Fruit fly (Drosophila melanogaster): ENCODE data around the gene CG43740.

CG43740 gene

dm6 chrX:10333352-10333751 is at the start of gene CG43740:
CG43740 (plus strand) TSS chrX:10333652.
- TF ChIP-seq CG8478 (optimal IDR thresholded peaks at IDR 0.05) (no peak), pan (optimal IDR thresholded peaks at IDR 0.05) (no peak), usp (GFP tag; optimal IDR thresholded peaks at IDR 0.05) (no peak), psq (optimal IDR thresholded peaks at IDR 0.05) (no peak), EcR (GFP tag; optimal IDR thresholded peaks at IDR 0.05) (no peak), Dll (optimal IDR thresholded peaks at IDR 0.05) (no peak)

DNA sequence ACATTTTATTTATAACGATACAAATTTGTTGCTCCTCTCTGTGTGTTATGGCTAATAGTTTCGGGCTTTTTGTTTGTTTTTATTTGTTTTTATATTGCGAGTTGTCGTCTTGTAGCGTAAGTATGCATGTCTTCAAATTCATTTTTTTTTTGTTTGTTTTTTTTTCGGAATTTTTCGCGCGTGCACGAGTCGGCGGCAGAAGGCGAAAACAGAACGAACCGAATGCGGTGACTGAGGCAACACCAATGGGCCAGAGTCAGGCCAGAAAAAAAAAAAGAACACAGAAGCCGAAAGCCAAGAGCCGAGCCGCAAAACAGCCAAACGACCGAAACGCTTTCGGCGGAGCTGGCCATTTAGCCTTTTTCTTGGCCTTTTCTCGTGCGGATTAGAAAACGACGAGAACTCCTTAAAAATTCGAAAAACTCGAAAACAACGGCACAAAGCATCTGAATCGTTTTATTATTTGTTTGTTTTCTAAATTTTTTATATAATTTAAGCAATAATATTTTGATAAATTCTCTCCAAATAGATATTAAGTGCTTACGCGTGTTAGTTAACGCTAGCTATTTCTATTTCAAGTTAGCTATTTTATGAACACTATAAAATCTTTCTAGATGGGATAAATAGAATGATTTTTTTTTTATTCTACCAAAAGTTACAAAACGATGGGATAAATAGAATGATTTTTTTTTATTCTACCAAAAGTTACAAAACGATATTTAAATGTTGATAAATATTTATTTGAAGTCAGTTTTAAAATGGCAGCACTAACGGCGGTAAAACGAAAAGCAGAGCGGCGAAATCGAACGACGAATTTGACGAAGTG is 43.3 kb upstream of the CG43740 start:
- TF ChIP-seq Dll (optimal IDR thresholded peaks at IDR 0.05) = no peak
- TF ChIP-seq usp (GFP tag; optimal IDR thresholded peaks at IDR 0.05) = no peak
- no peak for TF ChIP-seq pan (optimal IDR thresholded peaks at IDR 0.05)
- no peak for TF ChIP-seq CG8478 (optimal IDR thresholded peaks at IDR 0.05)
- TF ChIP-seq psq (optimal IDR thresholded peaks at IDR 0.05) = no peak
- no peak for TF ChIP-seq EcR (GFP tag; optimal IDR thresholded peaks at IDR 0.05)

- TF ChIP-seq psq (optimal IDR thresholded peaks at IDR 0.05) (no peak), usp (GFP tag; optimal IDR thresholded peaks at IDR 0.05) (no peak), CG8478 (optimal IDR thresholded peaks at IDR 0.05) (no peak), EcR (GFP tag; optimal IDR thresholded peaks at IDR 0.05) (no peak), Dll (optimal IDR thresholded peaks at IDR 0.05) (no peak), pan (optimal IDR thresholded peaks at IDR 0.05) (no peak)
Observed at dm6 chrX:10290761-10291041, 42.8 kb upstream of the CG43740 start.

- TF ChIP-seq usp (GFP tag; optimal IDR thresholded peaks at IDR 0.05) (no peak), pan (optimal IDR thresholded peaks at IDR 0.05) (no peak), CG8478 (optimal IDR thresholded peaks at IDR 0.05) (no peak)
Observed at dm6 chrX:10300140-10300539, 33.3 kb upstream of the CG43740 start.

dm6 chrX:10307955-10308354 is 25.5 kb upstream of the CG43740 start:
- no peak for TF ChIP-seq pan (optimal IDR thresholded peaks at IDR 0.05)
- TF ChIP-seq CG8478 (optimal IDR thresholded peaks at IDR 0.05) = no peak
- no peak for TF ChIP-seq psq (optimal IDR thresholded peaks at IDR 0.05)
- no peak for TF ChIP-seq EcR (GFP tag; optimal IDR thresholded peaks at IDR 0.05)
- no peak for TF ChIP-seq Dll (optimal IDR thresholded peaks at IDR 0.05)
- no peak for TF ChIP-seq usp (GFP tag; optimal IDR thresholded peaks at IDR 0.05)

- TF ChIP-seq usp (GFP tag; optimal IDR thresholded peaks at IDR 0.05) (no peak), CG8478 (optimal IDR thresholded peaks at IDR 0.05) (no peak), pan (optimal IDR thresholded peaks at IDR 0.05) (no peak), psq (optimal IDR thresholded peaks at IDR 0.05) (no peak), Dll (optimal IDR thresholded peaks at IDR 0.05) (no peak), EcR (GFP tag; optimal IDR thresholded peaks at IDR 0.05) (no peak)
Observed at dm6 chrX:10308996-10309395, 24.5 kb upstream of the CG43740 start.

dm6 chrX:10318416-10318961 is 15.0 kb upstream of the CG43740 start:
- TF ChIP-seq pan (optimal IDR thresholded peaks at IDR 0.05) = no peak
- TF ChIP-seq Dll (optimal IDR thresholded peaks at IDR 0.05) = no peak
- no peak for TF ChIP-seq usp (GFP tag; optimal IDR thresholded peaks at IDR 0.05)
- TF ChIP-seq psq (optimal IDR thresholded peaks at IDR 0.05) = no peak
- no peak for TF ChIP-seq CG8478 (optimal IDR thresholded peaks at IDR 0.05)
- no peak for TF ChIP-seq EcR (GFP tag; optimal IDR thresholded peaks at IDR 0.05)

DNA sequence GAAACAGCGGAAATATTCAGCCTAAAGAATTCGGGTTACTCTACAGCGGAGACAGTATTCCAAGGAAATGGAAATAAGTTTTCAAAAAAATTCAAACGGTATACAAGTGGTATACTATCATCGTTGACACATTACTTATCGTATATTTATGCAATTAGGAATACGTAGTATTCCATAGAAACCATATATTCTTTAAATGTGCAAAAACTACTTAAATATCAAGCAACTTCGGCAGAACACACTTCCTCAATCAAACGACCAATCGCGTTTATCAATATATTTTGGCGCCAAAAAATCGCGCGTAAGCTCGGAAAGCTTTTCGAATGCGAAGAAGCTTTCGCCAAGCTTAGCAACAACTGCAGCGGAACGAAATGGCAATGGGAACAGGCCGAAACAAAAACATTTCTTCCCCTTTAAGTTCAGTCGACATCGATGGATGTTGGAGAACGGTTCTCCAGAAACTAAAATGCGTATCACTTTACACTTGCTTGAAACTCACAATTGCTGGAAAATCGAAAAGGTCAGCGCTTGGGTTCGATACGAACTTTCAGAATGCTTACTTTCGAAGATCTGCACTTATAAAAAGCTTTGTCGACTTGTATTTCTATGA is 14.4 kb upstream of the CG43740 start:
- TF ChIP-seq EcR (GFP tag; optimal IDR thresholded peaks at IDR 0.05) (no peak), CG8478 (optimal IDR thresholded peaks at IDR 0.05) (no peak), usp (GFP tag; optimal IDR thresholded peaks at IDR 0.05) (no peak), Dll (optimal IDR thresholded peaks at IDR 0.05) (no peak), pan (optimal IDR thresholded peaks at IDR 0.05) (no peak), psq (optimal IDR thresholded peaks at IDR 0.05) (no peak)

dm6 chrX:10320425-10320978 is 12.9 kb upstream of the CG43740 start:
- TF ChIP-seq psq (optimal IDR thresholded peaks at IDR 0.05) = no peak
- no peak for TF ChIP-seq Dll (optimal IDR thresholded peaks at IDR 0.05)
- no peak for TF ChIP-seq EcR (GFP tag; optimal IDR thresholded peaks at IDR 0.05)
- TF ChIP-seq usp (GFP tag; optimal IDR thresholded peaks at IDR 0.05) = no peak
- TF ChIP-seq CG8478 (optimal IDR thresholded peaks at IDR 0.05) = no peak
- TF ChIP-seq pan (optimal IDR thresholded peaks at IDR 0.05) = no peak

dm6 chrX:10322292-10322691 is 11.2 kb upstream of the CG43740 start:
- TF ChIP-seq usp (GFP tag; optimal IDR thresholded peaks at IDR 0.05) (no peak), Dll (optimal IDR thresholded peaks at IDR 0.05) (no peak), EcR (GFP tag; optimal IDR thresholded peaks at IDR 0.05) (no peak), psq (optimal IDR thresholded peaks at IDR 0.05) (no peak), pan (optimal IDR thresholded peaks at IDR 0.05) (no peak), CG8478 (optimal IDR thresholded peaks at IDR 0.05) (no peak)

dm6 chrX:10324836-10325566 is 8.5 kb upstream of the CG43740 start:
- no peak for TF ChIP-seq usp (GFP tag; optimal IDR thresholded peaks at IDR 0.05)
- TF ChIP-seq Dll (optimal IDR thresholded peaks at IDR 0.05) = no peak
- TF ChIP-seq pan (optimal IDR thresholded peaks at IDR 0.05) = no peak
- no peak for TF ChIP-seq CG8478 (optimal IDR thresholded peaks at IDR 0.05)
- TF ChIP-seq EcR (GFP tag; optimal IDR thresholded peaks at IDR 0.05) = no peak
- TF ChIP-seq psq (optimal IDR thresholded peaks at IDR 0.05) = no peak

Data from whole organism.